Fruit fly (Drosophila melanogaster) whole organism, wandering third instar larva: ENCODE results near the gene JhI-21.

Experiments
- Abd-B ChIP-seq: fragments of >200 bp; optimal IDR thresholded peaks from 2 replicates; lab custom pipeline; 2017; ENCODE audit warnings: missing biosample characterization, missing genetic modification characterization
- CG32264 ChIP-seq: fragments of 200-800 bp; sonication (Bioruptor generic); optimal IDR thresholded peaks from 2 replicates; lab custom pipeline; 2016; ENCODE audit warnings: missing biosample characterization, missing genetic modification characterization
- CG9705 ChIP-seq: fragments of 200-800 bp; sonication (Bioruptor generic); optimal IDR thresholded peaks from 2 replicates; lab custom pipeline; 2018; ENCODE audit warnings: missing biosample characterization, mild to moderate bottlenecking, missing genetic modification characterization
- CrebA ChIP-seq: fragments of 200-800 bp; sonication (Bioruptor generic); optimal IDR thresholded peaks from 2 replicates; lab custom pipeline; 2016; ENCODE audit warnings: missing biosample characterization, mild to moderate bottlenecking, missing genetic modification characterization, borderline replicate concordance
- Dif ChIP-seq: fragments of 200-275, 200-300 bp; sonication (Bioruptor generic); optimal IDR thresholded peaks from 2 replicates; lab custom pipeline; 2018; ENCODE audit warnings: missing biosample characterization, missing genetic modification characterization; ENCODE audit not compliant: partially characterized antibody
- HLH106 ChIP-seq: fragments of 200-800 bp; optimal IDR thresholded peaks from 3 replicates; lab custom pipeline; 2019; ENCODE audit warnings: missing biosample characterization, mild to moderate bottlenecking, missing genetic modification characterization, moderate library complexity
- Hnf4 ChIP-seq: fragments of 200-800 bp; sonication (Bioruptor generic); optimal IDR thresholded peaks from 2 replicates; lab custom pipeline; 2016; ENCODE audit warnings: missing biosample characterization, mild to moderate bottlenecking, missing genetic modification characterization
- Hr78 ChIP-seq: fragments of >200 bp; optimal IDR thresholded peaks from 2 replicates; lab custom pipeline; 2017; ENCODE audit warnings: missing biosample characterization, missing genetic modification characterization
- Hr83 ChIP-seq: fragments of 200-300 bp; sonication (Bioruptor generic); optimal IDR thresholded peaks from 2 replicates; lab custom pipeline; 2016; ENCODE audit warnings: missing biosample characterization, mild to moderate bottlenecking, missing genetic modification characterization, moderate library complexity; ENCODE audit not compliant: poor library complexity, severe bottlenecking
- Jra ChIP-seq: sonication (Bioruptor generic); optimal IDR thresholded peaks from 2 replicates; lab custom pipeline; 2016; ENCODE audit warnings: missing biosample characterization, missing genetic modification characterization
- Mio ChIP-seq: sonication (Bioruptor generic); optimal IDR thresholded peaks from 2 replicates; lab custom pipeline; 2016; ENCODE audit warnings: missing biosample characterization, missing genetic modification characterization
- N ChIP-seq: fragments of >200 bp; optimal IDR thresholded peaks from 2 replicates; lab custom pipeline; 2018; ENCODE audit warnings: missing biosample characterization, missing external identifiers, missing genetic modification characterization
- OdsH ChIP-seq: fragments of 200-800 bp; sonication (Bioruptor generic); optimal IDR thresholded peaks from 2 replicates; lab custom pipeline; 2016; ENCODE audit warnings: missing biosample characterization, mild to moderate bottlenecking, missing genetic modification characterization
- Sp1 ChIP-seq: fragments of 200-800 bp; sonication (Bioruptor generic); optimal IDR thresholded peaks from 3 replicates; lab custom pipeline; 2019; ENCODE audit warnings: missing biosample characterization, mild to moderate bottlenecking, missing genetic modification characterization, moderate library complexity
- Vsx2 ChIP-seq: fragments of 200-300, 225-300 bp; sonication (Bioruptor generic); optimal IDR thresholded peaks from 2 replicates; lab custom pipeline; 2018; ENCODE audit warnings: missing biosample characterization, missing genetic modification characterization; ENCODE audit not compliant: partially characterized antibody
- br ChIP-seq: fragments of 200-800 bp; sonication (Bioruptor generic); optimal IDR thresholded peaks from 2 replicates; lab custom pipeline; 2016; ENCODE audit warnings: missing biosample characterization, missing genetic modification characterization
- dl ChIP-seq, 2 experiments: fragments of 175-275, 200-275 bp in 1 of 2; fragments of 200-275 bp in 1 of 2; sonication (Bioruptor generic); optimal IDR thresholded peaks; lab custom pipeline; 2018; ENCODE audit warnings: mild to moderate bottlenecking in 2 of 2, missing biosample characterization in 2 of 2, missing genetic modification characterization in 2 of 2, moderate library complexity in 2 of 2; ENCODE audit not compliant: partially characterized antibody in 2 of 2, insufficient read depth in 1 of 2
- dmrt93B ChIP-seq: fragments of 200-800 bp; sonication (Bioruptor generic); optimal IDR thresholded peaks from 2 replicates; lab custom pipeline; 2018; ENCODE audit warnings: missing biosample characterization, mild to moderate bottlenecking, missing genetic modification characterization
- foxo ChIP-seq, 2 experiments: fragments of 200-800 bp; sonication (Bioruptor generic); optimal IDR thresholded peaks; 2 replicates in 1 of 2; 3 replicates in 1 of 2; lab custom pipeline; 2016 to 2017; ENCODE audit warnings: missing biosample characterization in 2 of 2, missing genetic modification characterization in 2 of 2
- fru ChIP-seq: fragments of 200-800 bp; sonication (Bioruptor generic); optimal IDR thresholded peaks from 3 replicates; lab custom pipeline; 2016; ENCODE audit warnings: missing biosample characterization, mild to moderate bottlenecking, missing genetic modification characterization
- h ChIP-seq: fragments of 200-800 bp; sonication (Bioruptor generic); optimal IDR thresholded peaks from 3 replicates; lab custom pipeline; 2016; ENCODE audit warnings: missing biosample characterization, mild to moderate bottlenecking, missing genetic modification characterization
- jim ChIP-seq: fragments of 175-275, 200-325 bp; sonication (Bioruptor generic); optimal IDR thresholded peaks from 2 replicates; lab custom pipeline; 2016; ENCODE audit warnings: missing biosample characterization, mild to moderate bottlenecking, missing genetic modification characterization
- lola ChIP-seq: fragments of >200 bp; optimal IDR thresholded peaks from 2 replicates; lab custom pipeline; 2017; ENCODE audit warnings: missing biosample characterization, missing genetic modification characterization
- psq ChIP-seq: fragments of 200-800 bp; sonication (Bioruptor generic); optimal IDR thresholded peaks from 3 replicates; lab custom pipeline; 2017; ENCODE audit warnings: missing biosample characterization, mild to moderate bottlenecking, missing genetic modification characterization, moderate library complexity
- sage ChIP-seq: fragments of 200-800 bp; sonication (Bioruptor generic); optimal IDR thresholded peaks from 2 replicates; lab custom pipeline; 2016; ENCODE audit warnings: missing biosample characterization, mild to moderate bottlenecking, missing genetic modification characterization
- sv ChIP-seq: fragments of 200-800 bp; sonication (Bioruptor generic); optimal IDR thresholded peaks from 3 replicates; lab custom pipeline; 2016; ENCODE audit warnings: missing biosample characterization, missing genetic modification characterization
- tai ChIP-seq: sonication (Bioruptor generic); optimal IDR thresholded peaks from 2 replicates; lab custom pipeline; 2016; ENCODE audit warnings: missing biosample characterization, missing genetic modification characterization
- usp ChIP-seq: fragments of >200 bp; optimal IDR thresholded peaks from 2 replicates; lab custom pipeline; 2017; ENCODE audit warnings: missing biosample characterization, missing genetic modification characterization
- woc ChIP-seq: sonication (Bioruptor generic); optimal IDR thresholded peaks from 2 replicates; lab custom pipeline; 2016; ENCODE audit warnings: missing biosample characterization, mild to moderate bottlenecking, missing genetic modification characterization

Gene JhI-21

dm6 chr2L:12079827-12080381, 24.1 kb upstream of the JhI-21 start:
- TF ChIP-seq Hr78 (GFP tag; lab: Kevin White, UChicago) (no peak), usp (GFP tag; lab: Kevin White, UChicago) (no peak), psq (GFP tag; lab: Kevin White, UChicago) (no peak), br (GFP tag; lab: Kevin White, UChicago) (no peak)

dm6 chr2L:12078695-12079094, 22.9 kb upstream of the JhI-21 start:
- TF ChIP-seq N: no peak
- TF ChIP-seq woc (GFP tag; lab: Kevin White, UChicago): no peak
- no peak for TF ChIP-seq CrebA (GFP tag; lab: Kevin White, UChicago)
- TF ChIP-seq HLH106 (tag; lab: Kevin White, UChicago): no peak
- TF ChIP-seq, all 38 proteins: peak for 0

- TF ChIP-seq sage (GFP tag; lab: Kevin White, UChicago) (no peak), Hr78 (GFP tag; lab: Kevin White, UChicago) (no peak), Jra (GFP tag; lab: Kevin White, UChicago) (no peak), CG32264 (no peak), foxo (GFP tag; optimal IDR thresholded peaks at IDR 0.05; lab: Kevin White, UChicago) (no peak), dmrt93B (no peak), Abd-B (GFP tag; lab: Kevin White, UChicago) (no peak), Sp1 (no peak), lola (GFP tag; lab: Kevin White, UChicago) (no peak), h (no peak)
Measured at dm6 chr2L:12078123-12078658, 22.3 kb upstream of the JhI-21 start.

- no peak for TF ChIP-seq br (GFP tag; lab: Kevin White, UChicago)
- TF ChIP-seq Hnf4 (GFP tag; lab: Kevin White, UChicago): no peak
- no peak for TF ChIP-seq HLH106 (tag; lab: Kevin White, UChicago)
- TF ChIP-seq fru (GFP tag; lab: Kevin White, UChicago): no peak
- TF ChIP-seq sv (GFP tag; lab: Kevin White, UChicago): no peak
- TF ChIP-seq Vsx2 (GFP tag; lab: Kevin White, UChicago): no peak
- TF ChIP-seq CG32264: no peak
- no peak for TF ChIP-seq tai (GFP tag; lab: Kevin White, UChicago)
- TF ChIP-seq Abd-B (GFP tag; lab: Kevin White, UChicago): no peak
- no peak for TF ChIP-seq dmrt93B
- no peak for TF ChIP-seq woc (GFP tag; lab: Kevin White, UChicago)
- TF ChIP-seq OdsH (GFP tag; lab: Kevin White, UChicago): no peak
- TF ChIP-seq CG9705 (GFP tag; lab: Kevin White, UChicago): no peak
- TF ChIP-seq Hr83: no peak
- no peak for TF ChIP-seq Mio (GFP tag; lab: Kevin White, UChicago)
- no peak for TF ChIP-seq dl (GFP tag; optimal IDR thresholded peaks at IDR 0.05; lab: Kevin White, UChicago; ENCODE audit: insufficient read depth in 1 of 2, partially characterized antibody in 2 of 2)
- TF ChIP-seq N: no peak
- no peak for TF ChIP-seq Jra (GFP tag; lab: Kevin White, UChicago)
- no peak for TF ChIP-seq Sp1
- TF ChIP-seq, all 38 proteins: peak for 0
Measured at dm6 chr2L:12075850-12076249, 20.0 kb upstream of the JhI-21 start, which contains the start of gene CG14947. CG14947 (plus strand) TSS chr2L:12076100.

- TF ChIP-seq Dif (peak; percentile 18), dmrt93B (no peak), jim (GFP tag; lab: Kevin White, UChicago) (no peak)
Measured at dm6 chr2L:12066617-12067251, 10.9 kb upstream of the JhI-21 start, which contains the start of gene firl. firl (minus strand) TSS chr2L:12066775.
